Fruit fly (Drosophila melanogaster): ENCODE measurements around the gene Cpr76Ba.

- no peak for TF ChIP-seq Snoo (tag; optimal IDR thresholded peaks at IDR 0.05)
- no peak for TF ChIP-seq Ets98B (GFP tag; IDR thresholded peaks at IDR 0.05)
- TF ChIP-seq CG34367 (tag; optimal IDR thresholded peaks at IDR 0.05) = no peak
Observed at dm6 chr3L:19482014-19482413, 36.1 kb downstream of the Cpr76Ba start.
